Worm (Caenorhabditis elegans) whole organism, L4/young adult: ENCODE measurements around the gene T04A6.2.

Source experiments
- W03F9.2 ChIP-seq: fragments of 150-350 bp; optimal IDR thresholded peaks from 2 replicates; lab custom pipeline; 2014; ENCODE audit warnings: missing biosample characterization, missing genetic modification characterization
- dao-5 ChIP-seq: sonication (generic microtip); optimal IDR thresholded peaks from 2 replicates; lab custom pipeline; 2016; ENCODE audit warnings: missing genotype, missing genetic modification characterization, moderate library complexity, missing compliant biosample characterization
- him-1 ChIP-seq: sonication (generic microtip); optimal IDR thresholded peaks from 2 replicates; lab custom pipeline; 2016; ENCODE audit warnings: missing genotype, missing genetic modification reagents, missing genetic modification characterization, missing compliant biosample characterization

DNA sequence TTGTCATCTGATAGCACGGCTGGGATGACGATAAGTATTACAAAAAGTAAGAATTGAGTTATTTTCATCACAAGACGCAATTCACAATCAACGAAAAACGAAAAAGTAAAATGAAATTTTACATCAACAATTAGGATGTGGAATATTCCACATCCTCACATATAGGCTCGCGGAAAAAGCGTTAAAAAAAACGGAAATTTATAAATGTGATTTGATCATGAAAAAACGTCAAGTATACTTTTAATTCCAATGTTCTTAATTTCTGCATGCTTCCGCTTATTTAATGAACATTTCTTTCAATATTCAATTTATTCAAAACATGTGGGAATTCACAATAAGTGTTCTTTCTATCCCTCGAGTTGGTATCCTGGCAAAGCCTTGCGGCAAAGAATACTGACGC, 6.4 kb upstream of the T04A6.2 start, which contains the start of gene T04A6.3:
- TF ChIP-seq him-1 (tag; lab: Kevin White, UChicago) (no peak), W03F9.2 (no peak), dao-5 (no peak)
